Fruit fly (Drosophila melanogaster): ENCODE data around the gene CG31974.

DNA sequence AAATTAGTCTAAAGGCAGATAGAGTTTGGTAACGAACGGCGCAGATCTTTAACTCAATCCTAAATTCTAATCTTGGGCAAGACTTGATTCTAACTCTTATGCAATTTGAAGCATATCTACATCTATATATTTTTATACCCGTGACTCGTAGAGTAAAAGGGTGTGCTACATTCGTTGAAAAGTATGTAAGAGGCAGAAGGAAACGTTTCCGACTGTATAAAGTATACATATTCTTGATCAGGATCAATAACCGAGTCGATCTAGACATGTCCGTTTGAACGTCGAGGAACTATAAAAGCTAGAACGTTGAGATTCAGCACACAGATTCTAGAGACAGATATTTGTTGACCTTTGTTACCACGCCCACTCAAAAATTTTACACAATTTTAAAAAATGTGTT, 26.5 kb downstream of the CG31974 start, which contains the start of gene CG13694:
- no peak for TF ChIP-seq Sin3A (optimal IDR thresholded peaks at IDR 0.05)
- TF ChIP-seq Myc (optimal IDR thresholded peaks at IDR 0.05) = no peak

Measured in Kc167 (cell line).